Worm (Caenorhabditis elegans): Measurements from ENCODE around the gene irld-1.

Gene irld-1

DNA sequence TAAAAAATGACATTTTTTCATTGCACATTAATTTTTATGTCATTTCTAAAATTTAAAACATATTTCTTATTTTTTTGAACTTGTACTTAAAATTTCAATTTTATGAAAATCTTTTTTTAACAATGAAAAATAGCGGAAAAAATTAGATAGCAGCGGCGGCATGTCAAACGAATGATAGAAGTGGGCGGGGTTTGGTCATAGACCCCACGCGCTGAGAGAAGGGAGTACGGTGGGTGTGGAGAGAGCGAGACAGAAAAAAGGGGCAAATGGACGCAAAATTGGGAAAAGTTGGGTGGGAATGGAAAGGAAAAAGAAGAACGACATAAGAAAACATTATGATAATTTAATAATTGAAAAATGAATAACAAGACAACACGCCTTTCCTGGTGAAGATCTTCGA is 51.4 kb downstream of the irld-1 start:
- no peak for TF ChIP-seq pha-2 (tag; optimal IDR thresholded peaks at IDR 0.05)
- no peak for TF ChIP-seq ceh-19 (GFP tag; optimal IDR thresholded peaks at IDR 0.05)
- no peak for TF ChIP-seq npax-4 (tag; optimal IDR thresholded peaks at IDR 0.05)
- TF ChIP-seq C38D4.7 (GFP tag; optimal IDR thresholded peaks at IDR 0.05), result no peak
- no peak for TF ChIP-seq fax-1 (tag; optimal IDR thresholded peaks at IDR 0.05)
- TF ChIP-seq ceh-9 (tag; optimal IDR thresholded peaks at IDR 0.05), result no peak
- TF ChIP-seq elt-2 (tag; optimal IDR thresholded peaks at IDR 0.05), result no peak
- TF ChIP-seq pha-4 (tag; optimal IDR thresholded peaks at IDR 0.05), result no peak
